Worm (Caenorhabditis elegans): ENCODE data around the gene poml-1.

- TF ChIP-seq elt-1 (tag; optimal IDR thresholded peaks at IDR 0.05) (no peak), ztf-4 (tag; optimal IDR thresholded peaks at IDR 0.05) (no peak), pqm-1 (tag; optimal IDR thresholded peaks at IDR 0.05) (no peak), unc-62 (GFP tag; optimal IDR thresholded peaks at IDR 0.05) (no peak), skn-1 (tag; optimal IDR thresholded peaks at IDR 0.05) (no peak), hmg-11 (tag; optimal IDR thresholded peaks at IDR 0.05) (no peak), snpc-4 (tag; optimal IDR thresholded peaks at IDR 0.05) (no peak), nhr-76 (tag; optimal IDR thresholded peaks at IDR 0.05) (no peak), nhr-28 (tag; optimal IDR thresholded peaks at IDR 0.05) (no peak), ama-1 (optimal IDR thresholded peaks at IDR 0.05) (no peak)
Observed at ce11 chrX:13713857-13714256, 8.9 kb downstream of the poml-1 start, which contains the start of gene K11E4.1.

Measured in whole organism, L3 larva.